Worm (Caenorhabditis elegans) whole organism, L1 larva: ENCODE results near the gene dpy-11.

Experiments used
- C16A3.4 ChIP-seq: fragments of 150-350 bp; optimal IDR thresholded peaks from 2 replicates; lab custom pipeline; 2014; ENCODE audit warnings: missing biosample characterization, missing genetic modification characterization
- F16B12.6 ChIP-seq: fragments of 150-350 bp; optimal IDR thresholded peaks from 2 replicates; lab custom pipeline; 2014; ENCODE audit warnings: missing biosample characterization, missing genetic modification characterization
- aly-2 ChIP-seq: fragments of 150-350 bp; optimal IDR thresholded peaks from 2 replicates; lab custom pipeline; 2014; ENCODE audit warnings: missing biosample characterization, missing genetic modification characterization
- ama-1 ChIP-seq: fragments of 150-350 bp; optimal IDR thresholded peaks from 2 replicates; lab custom pipeline; 2014
- blmp-1 ChIP-seq: fragments of 150-350 bp; optimal IDR thresholded peaks from 2 replicates; lab custom pipeline; 2014; ENCODE audit warnings: missing biosample characterization, missing genetic modification characterization
- ceh-82 ChIP-seq, 3 experiments: fragments of 150-350 bp in 1 of 3; sonication (generic microtip) in 2 of 3; optimal IDR thresholded peaks; 2 replicates each; lab custom pipeline; 2014 to 2017; ENCODE audit warnings: missing biosample characterization in 3 of 3, missing genetic modification characterization in 3 of 3
- dpl-1 ChIP-seq, 3 experiments: fragments of 150-350 bp in 2 of 3; sonication (generic microtip) in 1 of 3; optimal IDR thresholded peaks; 2 replicates each; lab custom pipeline; 2014 to 2017; ENCODE audit warnings: missing biosample characterization in 3 of 3, missing genetic modification characterization in 3 of 3, missing genetic modification reagents in 3 of 3
- dsc-1 ChIP-seq: sonication (generic microtip); optimal IDR thresholded peaks from 2 replicates; lab custom pipeline; 2016; ENCODE audit warnings: mild to moderate bottlenecking, missing genetic modification characterization, missing compliant biosample characterization
- efl-1 ChIP-seq, 4 experiments: fragments of 150-350 bp; optimal IDR thresholded peaks in 3 of 4; peaks in 1 of 4; 1 replicate in 1 of 4; 2 replicates in 3 of 4; lab custom pipeline; 2014; ENCODE audit warnings: missing biosample characterization in 2 of 4, missing genetic modification characterization in 2 of 4, missing genetic modification reagents in 2 of 4
- elt-3 ChIP-seq, 6 experiments: fragments of 150-350 bp in 1 of 6; sonication (generic microtip); optimal IDR thresholded peaks; 2 replicates each; lab custom pipeline; 2017 to 2018; ENCODE audit warnings: missing biosample characterization in 6 of 6, missing genetic modification characterization in 6 of 6, inconsistent platforms in 1 of 6
- ets-5 ChIP-seq: fragments of 200-800 bp; sonication (Bioruptor generic); IDR thresholded peaks from 2 replicates; pipeline ENCODE4 v1.3.6; 2022; ENCODE audit warnings: missing genetic modification characterization, missing compliant biosample characterization
- fkh-10 ChIP-seq: sonication (generic microtip); optimal IDR thresholded peaks from 2 replicates; lab custom pipeline; 2017; ENCODE audit warnings: missing biosample characterization, missing genetic modification reagents, missing genetic modification characterization
- grh-1 ChIP-seq: fragments of 200-800 bp; sonication (Bioruptor generic); IDR thresholded peaks from 2 replicates; pipeline ENCODE4 v1.3.6; 2022; ENCODE audit warnings: missing genetic modification reagents, missing genetic modification characterization, missing compliant biosample characterization
- hlh-17 ChIP-seq: fragments of 200-800 bp; sonication (Bioruptor generic); optimal IDR thresholded peaks from 2 replicates; lab custom pipeline; 2018; ENCODE audit warnings: missing genetic modification characterization, mild to moderate bottlenecking, missing compliant biosample characterization, moderate library complexity, borderline replicate concordance
- isw-1 ChIP-seq: fragments of 200-800 bp; sonication (Bioruptor generic); IDR thresholded peaks from 2 replicates; pipeline ENCODE4 v1.3.6; 2022; ENCODE audit warnings: missing genetic modification characterization, missing compliant biosample characterization
- jun-1 ChIP-seq: fragments of 150-350 bp; optimal IDR thresholded peaks from 2 replicates; lab custom pipeline; 2014; ENCODE audit warnings: missing biosample characterization, missing genetic modification reagents, missing genetic modification characterization
- lin-13 ChIP-seq: fragments of 150-350 bp; optimal IDR thresholded peaks from 2 replicates; lab custom pipeline; 2014; ENCODE audit warnings: missing biosample characterization, missing genetic modification reagents, missing genetic modification characterization
- lin-14 ChIP-seq: fragments of 200-800 bp; sonication (Bioruptor generic); optimal IDR thresholded peaks from 2 replicates; lab custom pipeline; 2018; ENCODE audit warnings: mild to moderate bottlenecking, missing genetic modification characterization, moderate library complexity, missing compliant biosample characterization
- lin-15B ChIP-seq: fragments of 150-350 bp; sonication (generic microtip); optimal IDR thresholded peaks from 3 replicates; lab custom pipeline; 2014; ENCODE audit warnings: missing biosample characterization, missing genetic modification characterization
- lin-35 ChIP-seq, 2 experiments: fragments of 150-350 bp; optimal IDR thresholded peaks; 2 replicates each; lab custom pipeline; 2014; ENCODE audit warnings: missing biosample characterization in 2 of 2, missing genetic modification characterization in 2 of 2, missing genetic modification reagents in 2 of 2
- lir-3 ChIP-seq: sonication (generic microtip); optimal IDR thresholded peaks from 2 replicates; lab custom pipeline; 2016; ENCODE audit warnings: mild to moderate bottlenecking, missing genetic modification characterization, moderate library complexity, missing compliant biosample characterization; ENCODE audit not compliant: poor library complexity
- mdl-1 ChIP-seq, 2 experiments: fragments of 150-350 bp; optimal IDR thresholded peaks; 2 replicates each; lab custom pipeline; 2014 to 2017; ENCODE audit warnings: missing biosample characterization in 2 of 2, missing genetic modification characterization in 2 of 2, inconsistent platforms in 1 of 2
- mef-2 ChIP-seq: fragments of 150-350 bp; optimal IDR thresholded peaks from 2 replicates; lab custom pipeline; 2014; ENCODE audit warnings: missing biosample characterization, missing genetic modification characterization
- nhr-11 ChIP-seq: fragments of 150-350 bp; optimal IDR thresholded peaks from 2 replicates; lab custom pipeline; 2014; ENCODE audit warnings: missing biosample characterization, missing genetic modification characterization
- nhr-12 ChIP-seq: sonication (generic microtip); optimal IDR thresholded peaks from 2 replicates; lab custom pipeline; 2017; ENCODE audit warnings: missing biosample characterization, missing genetic modification characterization
- nhr-19 ChIP-seq: fragments of 200-800 bp; sonication (Bioruptor generic); conservative IDR thresholded peaks from 2 replicates; pipeline ENCODE4 v1.3.6; 2022; ENCODE audit warnings: missing genetic modification characterization, missing compliant biosample characterization
- nhr-237 ChIP-seq: fragments of 150-350 bp; optimal IDR thresholded peaks from 2 replicates; lab custom pipeline; 2014; ENCODE audit warnings: missing biosample characterization, missing genetic modification characterization
- nhr-47 ChIP-seq: sonication (generic microtip); optimal IDR thresholded peaks from 2 replicates; lab custom pipeline; 2016; ENCODE audit warnings: mild to moderate bottlenecking, missing genetic modification characterization, moderate library complexity, missing compliant biosample characterization
- nhr-71 ChIP-seq: sonication (generic microtip); optimal IDR thresholded peaks from 2 replicates; lab custom pipeline; 2016; ENCODE audit warnings: mild to moderate bottlenecking, missing genetic modification characterization, moderate library complexity, missing compliant biosample characterization
- nhr-84 ChIP-seq: sonication (generic microtip); optimal IDR thresholded peaks from 2 replicates; lab custom pipeline; 2017; ENCODE audit warnings: missing biosample characterization, missing genetic modification characterization
- nhr-85 ChIP-seq: sonication (generic microtip); peaks from one replicate; lab custom pipeline; 2016; ENCODE audit warnings: missing genetic modification characterization, inconsistent platforms, missing compliant biosample characterization
- nhr-90 ChIP-seq: sonication (generic microtip); optimal IDR thresholded peaks from 2 replicates; lab custom pipeline; 2016; ENCODE audit warnings: mild to moderate bottlenecking, missing genetic modification characterization, missing compliant biosample characterization; ENCODE audit not compliant: poor library complexity
- rnt-1 ChIP-seq: sonication (generic microtip); optimal IDR thresholded peaks from 2 replicates; lab custom pipeline; 2016; ENCODE audit warnings: mild to moderate bottlenecking, missing genetic modification characterization, moderate library complexity, missing compliant biosample characterization
- snu-23 ChIP-seq: sonication (generic microtip); optimal IDR thresholded peaks from 2 replicates; lab custom pipeline; 2016; ENCODE audit warnings: missing genetic modification characterization, missing compliant biosample characterization
- sptf-1 ChIP-seq: fragments of 150-350 bp; optimal IDR thresholded peaks from 2 replicates; lab custom pipeline; 2014; ENCODE audit warnings: missing biosample characterization, missing genetic modification characterization
- swsn-7 ChIP-seq: sonication (generic microtip); optimal IDR thresholded peaks from 2 replicates; lab custom pipeline; 2016; ENCODE audit warnings: missing genetic modification characterization, missing compliant biosample characterization
- unc-130 ChIP-seq: fragments of 150-350 bp; optimal IDR thresholded peaks from 2 replicates; lab custom pipeline; 2017; ENCODE audit warnings: missing biosample characterization, missing genetic modification characterization, inconsistent platforms
- unc-86 ChIP-seq: sonication (generic microtip); optimal IDR thresholded peaks from 2 replicates; lab custom pipeline; 2016; ENCODE audit warnings: missing genetic modification characterization, missing compliant biosample characterization
- zag-1 ChIP-seq: fragments of 150-350 bp; optimal IDR thresholded peaks from 2 replicates; lab custom pipeline; 2014; ENCODE audit warnings: missing biosample characterization, missing genetic modification characterization
- ztf-4 ChIP-seq: fragments of 150-350 bp; optimal IDR thresholded peaks from 2 replicates; lab custom pipeline; 2014; ENCODE audit warnings: missing biosample characterization, missing genetic modification characterization

dpy-11 gene

ce11 chrV:6514887-6515324, at the start of gene dpy-11:
Gene dpy-11 (minus strand): TSS chrV:6515240.
- TF ChIP-seq nhr-90 (tag; lab: Kevin White, UChicago) (peak; percentile 44), lin-13 (GFP tag; lab: Kevin White, UChicago) (no peak), ets-5 (GFP tag; lab: Robert Waterston, UW) (no peak), hlh-17 (GFP tag; lab: Kevin White, UChicago) (no peak), isw-1 (no peak), aly-2 (peak; percentile 77), dpl-1 (GFP tag; optimal IDR thresholded peaks at IDR 0.05; lab: Kevin White, UChicago) (no peak), swsn-7 (peak; percentile 24), nhr-19 (peak; percentile 44; the same call in 1 of the 2 replicates), lin-15B (no peak), blmp-1 (tag; lab: Kevin White, UChicago) (peak; percentile 38), jun-1 (tag; lab: Kevin White, UChicago) (no peak), nhr-12 (tag; lab: Kevin White, UChicago) (no peak), ztf-4 (tag; lab: Kevin White, UChicago) (peak; percentile 60), nhr-11 (tag; lab: Kevin White, UChicago) (no peak), ceh-82 (tag; optimal IDR thresholded peaks at IDR 0.05; lab: Kevin White, UChicago) (peak in 1 of 3 experiments; percentile 11), nhr-47 (peak; percentile 13), snu-23 (GFP tag; lab: Kevin White, UChicago) (peak; percentile 65), lir-3 (tag; lab: Kevin White, UChicago) (peak; percentile 30), nhr-85 (tag; lab: Kevin White, UChicago) (peak; percentile 70), mdl-1 (tag; optimal IDR thresholded peaks at IDR 0.05; lab: Kevin White, UChicago) (no peak), nhr-71 (peak; percentile 64), F16B12.6 (tag; lab: Kevin White, UChicago) (no peak), ama-1 (peak; percentile 92), dsc-1 (tag; lab: Kevin White, UChicago) (no peak), efl-1 (optimal IDR thresholded peaks at IDR 0.05; lab: Kevin White, UChicago) (no peak), efl-1 (GFP tag; optimal IDR thresholded peaks at IDR 0.05 in 1 of 2; lab: Kevin White, UChicago) (peak in 1 of 2 experiments; percentile 89), nhr-84 (tag; lab: Kevin White, UChicago) (no peak), fkh-10 (GFP tag; lab: Kevin White, UChicago) (no peak), lin-14 (GFP tag; lab: Kevin White, UChicago) (peak; percentile 39), grh-1 (GFP tag; lab: Robert Waterston, UW) (0 out of 2 replicates have a peak, but pooled peaks have one; percentile 33), mef-2 (no peak), rnt-1 (tag; lab: Kevin White, UChicago) (peak; percentile 23), nhr-237 (tag; lab: Kevin White, UChicago) (no peak), C16A3.4 (tag; lab: Kevin White, UChicago) (no peak), unc-130 (tag; lab: Kevin White, UChicago) (no peak), elt-3 (tag; optimal IDR thresholded peaks at IDR 0.05; lab: Kevin White, UChicago) (peak in 2 of 6 experiments; percentile 12 to 43), unc-86 (tag; lab: Kevin White, UChicago) (no peak), lin-35 (GFP tag; optimal IDR thresholded peaks at IDR 0.05; lab: Kevin White, UChicago) (peak in 1 of 2 experiments; percentile 12)
- TF ChIP-seq, all 84 proteins: peak for 19

- no peak for TF ChIP-seq dsc-1 (tag; lab: Kevin White, UChicago)
- no peak for TF ChIP-seq dpl-1 (GFP tag; optimal IDR thresholded peaks at IDR 0.05; lab: Kevin White, UChicago)
- no peak for TF ChIP-seq zag-1 (tag; lab: Kevin White, UChicago)
- no peak for TF ChIP-seq nhr-19
- no peak for TF ChIP-seq lir-3 (tag; lab: Kevin White, UChicago)
- no peak for TF ChIP-seq sptf-1
- TF ChIP-seq F16B12.6 (tag; lab: Kevin White, UChicago) = no peak
- TF ChIP-seq unc-130 (tag; lab: Kevin White, UChicago) = no peak
- no peak for TF ChIP-seq blmp-1 (tag; lab: Kevin White, UChicago)
- TF ChIP-seq C16A3.4 (tag; lab: Kevin White, UChicago) = no peak
These were observed 46.6 kb upstream of the dpy-11 start, which contains the start of gene spp-19 for ce11 chrV:6561592-6561991. Gene spp-19 (minus strand): TSS chrV:6561692.
